Worm (Caenorhabditis elegans) whole organism, young adult: ENCODE data around the gene mec-17.

Source experiments
- F55B11.4 ChIP-seq: sonication (generic microtip); optimal IDR thresholded peaks from 2 replicates; lab custom pipeline; 2016; ENCODE audit warnings: missing compliant biosample characterization, missing genetic modification characterization, borderline replicate concordance; ENCODE audit not compliant: insufficient read depth
- T07F8.4 ChIP-seq: sonication (generic microtip); optimal IDR thresholded peaks from 2 replicates; lab custom pipeline; 2016; ENCODE audit warnings: mild to moderate bottlenecking, missing genetic modification characterization, moderate library complexity, missing compliant biosample characterization
- T26A5.8 ChIP-seq: sonication (generic microtip); optimal IDR thresholded peaks from 2 replicates; lab custom pipeline; 2016; ENCODE audit warnings: missing genetic modification characterization, missing compliant biosample characterization
- hlh-26 ChIP-seq: fragments of 200-800 bp; sonication (Bioruptor generic); conservative IDR thresholded peaks from 2 replicates; pipeline ENCODE4 v1.3.6; 2022; ENCODE audit warnings: missing genetic modification reagents, missing genetic modification characterization, missing compliant biosample characterization
- lin-54 ChIP-seq: fragments of 200-800 bp; sonication (Bioruptor generic); optimal IDR thresholded peaks from 2 replicates; lab custom pipeline; 2018; ENCODE audit warnings: mild to moderate bottlenecking, missing genetic modification characterization, missing compliant biosample characterization
- pha-4 ChIP-seq: fragments of 150-350 bp; sonication (generic microtip); optimal IDR thresholded peaks from 2 replicates; lab custom pipeline; 2014; ENCODE audit warnings: missing biosample characterization, missing genetic modification reagents, missing genetic modification characterization

DNA sequence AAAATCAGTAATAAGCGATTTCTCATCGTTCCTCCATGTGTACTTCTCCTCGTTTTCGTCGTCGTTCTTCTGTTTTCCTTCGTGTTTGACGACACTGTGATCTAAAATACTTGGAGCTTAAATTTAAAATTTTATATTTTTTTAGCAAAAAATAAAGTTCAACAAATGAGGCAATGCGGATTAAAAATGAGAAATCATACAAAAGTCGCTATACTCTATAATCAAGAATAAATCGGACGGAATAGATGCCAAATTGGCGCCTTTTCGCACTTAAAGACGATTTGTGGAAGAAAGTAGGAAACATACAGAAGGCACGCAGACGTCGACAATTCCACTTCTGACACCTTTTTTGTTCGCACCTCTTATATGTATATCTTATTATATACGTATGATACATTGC is 17.0 kb upstream of the mec-17 start, which contains the start of gene rig-4:
- no peak for TF ChIP-seq F55B11.4 (tag; lab: Kevin White, UChicago)
- TF ChIP-seq T26A5.8 (tag; lab: Kevin White, UChicago) = no peak
- no peak for TF ChIP-seq hlh-26 (GFP tag; lab: Robert Waterston, UW)
- no peak for TF ChIP-seq pha-4 (tag; lab: Kevin White, UChicago)
- no peak for TF ChIP-seq lin-54 (GFP tag; lab: Kevin White, UChicago)
- TF ChIP-seq T07F8.4 (tag; lab: Kevin White, UChicago) = no peak
